Fruit fly (Drosophila melanogaster) S2 (cell line): Measurements from ENCODE around the gene CG31465.

Experiments
- CG8478 ChIP-seq: fragments of >200 bp; optimal IDR thresholded peaks from 2 replicates; lab custom pipeline; 2018
- CTCF ChIP-seq, 2 experiments: fragments of >200 bp; optimal IDR thresholded peaks; 2 replicates each; lab custom pipeline; 2018

DNA sequence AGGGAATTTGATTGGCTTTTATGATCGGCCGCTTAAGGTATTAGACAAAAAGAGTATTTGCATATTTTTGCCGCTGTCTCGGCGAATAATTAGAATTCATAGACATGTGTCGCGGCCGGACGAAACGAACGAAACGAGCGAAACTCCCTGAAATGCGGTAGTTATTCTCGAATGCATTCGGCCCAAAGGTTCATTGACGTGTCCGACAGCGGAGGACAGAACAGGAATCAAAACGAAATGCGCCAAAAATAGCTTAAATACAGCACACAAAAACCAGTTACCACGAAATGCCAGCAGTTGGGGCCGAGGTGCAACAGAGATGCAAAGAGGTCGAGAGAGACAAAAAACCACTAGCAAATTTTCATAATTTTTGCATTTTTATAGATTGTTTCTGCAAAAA is 23.7 kb downstream of the CG31465 start:
- TF ChIP-seq CTCF (optimal IDR thresholded peaks at IDR 0.05; lab: Kevin White, UChicago) (no peak), CG8478 (no peak)
